Worm (Caenorhabditis elegans): ENCODE data around the gene lgc-40.

DNA sequence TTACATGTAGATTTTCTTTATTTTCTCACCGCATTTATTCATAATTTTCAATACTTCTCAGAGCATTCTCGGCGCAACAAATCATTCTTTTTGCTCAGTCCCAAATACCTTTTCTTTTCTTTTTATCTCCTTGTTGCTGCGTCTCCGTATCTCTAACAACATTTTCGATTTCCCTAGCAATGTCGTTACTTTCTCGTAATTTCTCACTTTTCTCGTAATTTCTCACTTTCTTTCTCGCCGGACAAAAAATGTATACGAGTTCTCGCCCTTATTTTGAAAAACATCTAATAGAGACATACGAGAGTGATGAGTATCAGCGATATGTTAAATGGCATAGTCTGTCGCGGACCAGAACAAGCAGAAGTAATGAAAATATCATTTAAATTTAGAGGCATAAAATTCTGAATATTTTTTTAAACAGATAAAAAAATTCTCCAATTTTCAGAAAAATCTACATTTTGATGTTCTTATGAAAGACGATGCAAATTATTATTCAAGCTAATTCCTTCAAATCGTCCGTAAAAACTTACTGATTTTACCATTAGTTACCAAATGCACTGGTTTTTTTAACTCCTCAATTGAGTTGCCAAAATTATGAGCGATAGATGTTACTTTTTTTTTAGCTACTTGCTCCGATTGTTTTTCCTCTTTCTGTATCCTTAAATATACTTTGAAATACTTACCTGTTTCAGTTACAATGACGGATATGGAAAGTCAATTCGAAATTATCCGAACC, 15.6 kb downstream of the lgc-40 start, which contains the start of gene F47G3.3:
- TF ChIP-seq egl-27 (tag; optimal IDR thresholded peaks at IDR 0.05) (no peak), aly-2 (tag; optimal IDR thresholded peaks at IDR 0.05) (no peak), snpc-4 (tag; optimal IDR thresholded peaks at IDR 0.05) (no peak), skn-1 (tag; optimal IDR thresholded peaks at IDR 0.05) (no peak), ZK546.5 (tag; optimal IDR thresholded peaks at IDR 0.05) (no peak), nhr-77 (tag; optimal IDR thresholded peaks at IDR 0.05) (no peak), fos-1 (tag; optimal IDR thresholded peaks at IDR 0.05) (no peak), lin-13 (GFP tag; optimal IDR thresholded peaks at IDR 0.05) (no peak), unc-55 (GFP tag; optimal IDR thresholded peaks at IDR 0.05) (no peak), nhr-6 (tag; optimal IDR thresholded peaks at IDR 0.05) (no peak), unc-39 (tag; optimal IDR thresholded peaks at IDR 0.05) (no peak)

All from whole organism, L2 larva.